Worm (Caenorhabditis elegans): ENCODE data around the gene rps-12.

Gene rps-12

DNA sequence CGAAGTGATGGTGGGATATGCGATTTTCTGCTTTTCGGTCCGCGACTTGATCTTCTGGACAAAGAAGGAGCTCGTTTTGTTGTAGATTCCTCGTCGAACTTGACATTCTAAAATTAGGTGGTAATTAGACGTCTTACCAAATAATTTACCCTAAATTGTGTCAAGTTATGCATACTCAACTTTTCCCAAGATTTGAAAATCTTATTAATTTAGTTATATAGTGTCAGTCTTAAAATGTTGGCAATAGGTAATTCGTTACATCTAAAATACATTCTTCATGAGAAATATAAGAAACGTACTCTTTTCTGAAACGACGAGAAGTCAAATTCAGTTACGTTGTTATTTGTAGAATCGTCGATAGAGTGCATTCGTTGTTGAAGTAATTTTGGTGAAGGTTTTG, 28.4 kb downstream of the rps-12 start:
- TF ChIP-seq unc-120 (tag; optimal IDR thresholded peaks at IDR 0.05; ENCODE audit: poor library complexity, severe bottlenecking), result no peak
- TF ChIP-seq zip-8 (tag; optimal IDR thresholded peaks at IDR 0.05), result no peak
- TF ChIP-seq mep-1 (tag; optimal IDR thresholded peaks at IDR 0.05), result no peak
- no peak for TF ChIP-seq hlh-1 (tag; optimal IDR thresholded peaks at IDR 0.05)
- TF ChIP-seq M03D4.4 (tag; optimal IDR thresholded peaks at IDR 0.05), result no peak
- no peak for TF ChIP-seq tbx-8 (GFP tag; optimal IDR thresholded peaks at IDR 0.05)
- no peak for TF ChIP-seq blmp-1 (tag; optimal IDR thresholded peaks at IDR 0.05)
- no peak for TF ChIP-seq flh-1 (GFP tag; optimal IDR thresholded peaks at IDR 0.05)
- no peak for TF ChIP-seq sptf-1 (tag; optimal IDR thresholded peaks at IDR 0.05)
- no peak for TF ChIP-seq nhr-2 (tag; optimal IDR thresholded peaks at IDR 0.05)
- TF ChIP-seq elt-3 (tag; optimal IDR thresholded peaks at IDR 0.05), result no peak
- TF ChIP-seq mab-5 (tag; optimal IDR thresholded peaks at IDR 0.05), result no peak
- no peak for TF ChIP-seq unc-62 (GFP tag; optimal IDR thresholded peaks at IDR 0.05)
- TF ChIP-seq nhr-28 (tag; optimal IDR thresholded peaks at IDR 0.05), result no peak
- TF ChIP-seq ceh-83 (GFP tag; optimal IDR thresholded peaks at IDR 0.05), result no peak
- TF ChIP-seq mls-2 (tag; optimal IDR thresholded peaks at IDR 0.05), result no peak
- TF ChIP-seq lsy-2 (tag; optimal IDR thresholded peaks at IDR 0.05), result no peak
- TF ChIP-seq ceh-39 (tag; optimal IDR thresholded peaks at IDR 0.05), result no peak

DNA sequence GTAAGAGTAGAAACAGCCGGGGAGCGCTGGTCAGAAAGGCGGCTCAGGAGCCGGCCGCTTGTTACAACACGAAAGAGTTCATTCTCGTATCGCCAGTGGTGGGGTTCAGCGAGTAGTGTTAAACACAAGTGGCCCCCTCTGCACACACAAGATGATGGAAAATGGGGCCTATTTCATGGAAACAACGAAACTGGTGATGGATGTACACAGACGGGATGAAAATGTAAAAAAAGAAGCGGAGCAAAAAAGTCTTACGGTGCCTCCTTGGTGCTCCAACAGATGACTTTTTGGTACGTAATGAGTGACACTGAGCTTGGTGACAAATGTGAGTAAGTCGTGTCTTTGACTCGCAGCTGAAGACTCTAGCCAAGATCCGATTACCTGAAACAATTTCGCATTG, 28.9 kb downstream of the rps-12 start:
- TF ChIP-seq nhr-76 (tag; optimal IDR thresholded peaks at IDR 0.05) (no peak), unc-120 (tag; optimal IDR thresholded peaks at IDR 0.05; ENCODE audit: poor library complexity, severe bottlenecking) (peak; percentile 31), hlh-1 (tag; optimal IDR thresholded peaks at IDR 0.05) (peak; percentile 22)

DNA sequence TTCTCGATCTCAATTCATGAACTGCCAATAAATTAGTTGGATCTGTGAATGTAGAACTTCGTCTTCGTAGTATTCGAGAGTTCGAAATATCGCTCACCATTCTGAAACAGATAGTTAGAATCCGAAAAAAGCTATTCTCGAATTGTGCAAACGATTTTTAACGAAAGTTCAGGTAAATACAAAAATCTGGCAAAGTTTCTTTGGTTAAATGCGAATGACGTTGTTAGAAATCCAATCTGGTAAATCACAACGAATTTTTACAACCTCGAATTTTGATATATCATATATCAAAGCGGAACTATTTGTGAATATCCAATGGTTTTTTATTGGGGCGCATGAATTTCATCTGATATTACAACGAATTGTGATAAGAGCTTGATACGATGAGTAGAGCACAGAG, 30.1 kb downstream of the rps-12 start, which contains the start of gene hpo-28:
hpo-28 (minus strand) TSS at position 101 of the 400 bp plus-strand sequence.
- TF ChIP-seq hlh-1 (tag; optimal IDR thresholded peaks at IDR 0.05) (peak; percentile 9), M03D4.4 (tag; optimal IDR thresholded peaks at IDR 0.05) (no peak)

DNA sequence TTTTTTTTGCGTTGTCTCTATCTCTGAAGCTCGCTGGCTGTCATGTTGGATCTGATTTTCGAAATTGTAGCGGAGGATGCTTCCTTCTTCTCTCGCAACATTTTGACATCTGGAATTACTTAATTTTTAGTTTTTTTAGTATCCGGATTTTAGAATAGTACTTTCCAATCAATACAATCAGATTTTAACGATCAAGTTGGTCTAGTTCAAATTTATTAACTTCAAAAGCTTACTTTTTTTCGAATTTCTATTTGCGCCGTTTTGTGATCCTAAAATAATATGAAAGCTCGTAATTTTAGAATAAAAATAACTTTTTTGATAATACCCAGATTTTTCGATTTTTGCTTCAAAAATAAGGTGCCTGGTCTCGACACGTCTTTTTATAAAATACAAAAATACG, 30.9 kb downstream of the rps-12 start, which contains the start of gene B0336.12:
B0336.12 (minus strand) TSS at position 101 of the 400 bp plus-strand sequence.
- TF ChIP-seq hlh-1 (tag; optimal IDR thresholded peaks at IDR 0.05), result no peak
- TF ChIP-seq nhr-76 (tag; optimal IDR thresholded peaks at IDR 0.05), result no peak
- no peak for TF ChIP-seq lin-13 (tag; optimal IDR thresholded peaks at IDR 0.05)
- no peak for TF ChIP-seq unc-120 (tag; optimal IDR thresholded peaks at IDR 0.05; ENCODE audit: poor library complexity, severe bottlenecking)
- TF ChIP-seq lsy-2 (tag; optimal IDR thresholded peaks at IDR 0.05), result no peak
- no peak for TF ChIP-seq nhr-2 (tag; optimal IDR thresholded peaks at IDR 0.05)
- no peak for TF ChIP-seq tbx-8 (GFP tag; optimal IDR thresholded peaks at IDR 0.05)
- TF ChIP-seq snpc-4 (tag; optimal IDR thresholded peaks at IDR 0.05), result no peak
- TF ChIP-seq M03D4.4 (tag; optimal IDR thresholded peaks at IDR 0.05), result no peak
- TF ChIP-seq cnd-1 (tag; optimal IDR thresholded peaks at IDR 0.05), result no peak
- no peak for TF ChIP-seq nhr-12 (tag; optimal IDR thresholded peaks at IDR 0.05)
- no peak for TF ChIP-seq ceh-39 (tag; optimal IDR thresholded peaks at IDR 0.05)
- TF ChIP-seq ztf-11 (tag; optimal IDR thresholded peaks at IDR 0.05), result no peak
- TF ChIP-seq ceh-83 (GFP tag; optimal IDR thresholded peaks at IDR 0.05), result no peak
- TF ChIP-seq zip-8 (tag; optimal IDR thresholded peaks at IDR 0.05), result no peak
- TF ChIP-seq lin-32 (GFP tag; optimal IDR thresholded peaks at IDR 0.05), result no peak

DNA sequence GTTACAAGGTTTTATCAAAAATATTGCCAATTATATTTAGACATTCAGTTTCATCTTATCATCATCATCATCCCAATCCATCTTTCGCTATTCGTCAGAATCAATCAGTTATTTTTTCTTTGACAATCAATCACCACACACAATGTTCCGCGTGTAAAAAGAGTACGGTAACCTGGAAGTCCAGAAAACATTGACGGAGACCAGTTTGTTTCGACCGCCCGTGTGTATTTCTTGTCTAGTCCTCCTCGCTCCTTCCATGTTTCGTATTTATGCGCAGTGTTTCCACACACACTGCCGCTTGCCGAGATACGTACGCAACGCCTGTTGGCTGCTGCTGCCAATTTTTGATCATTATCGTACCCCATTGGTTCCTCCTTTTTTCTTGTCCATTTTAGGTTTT, 31.6 kb downstream of the rps-12 start:
- TF ChIP-seq lsy-2 (tag; optimal IDR thresholded peaks at IDR 0.05) (no peak), mep-1 (tag; optimal IDR thresholded peaks at IDR 0.05) (peak; percentile 28), ham-2 (GFP tag; optimal IDR thresholded peaks at IDR 0.05) (peak; percentile 28), sptf-1 (tag; optimal IDR thresholded peaks at IDR 0.05) (peak; percentile 25)

DNA sequence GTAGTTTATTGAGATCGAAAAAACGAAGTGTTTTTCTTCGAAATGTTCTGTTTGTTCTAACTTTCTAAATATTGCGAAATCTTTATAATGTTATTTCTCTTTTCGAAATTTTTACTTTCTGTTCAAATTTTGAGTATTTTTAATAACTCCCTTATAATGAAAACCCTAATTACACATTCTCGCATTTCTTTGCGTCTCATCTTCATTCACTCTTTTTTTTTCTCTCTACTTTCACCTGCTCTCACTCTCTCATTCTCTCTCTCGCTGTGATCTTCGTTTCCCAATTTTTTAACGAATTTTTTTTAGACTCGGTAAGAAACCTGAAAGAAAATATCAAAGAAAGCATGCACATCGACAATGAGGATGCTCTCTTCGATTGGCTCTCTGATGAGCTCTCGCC, 32.1 kb downstream of the rps-12 start, which contains the start of gene rbm-26:
rbm-26 (plus strand) TSS at position 301 of the 400 bp plus-strand sequence.
- TF ChIP-seq M03D4.4 (tag; optimal IDR thresholded peaks at IDR 0.05), result no peak
- TF ChIP-seq elt-1 (tag; optimal IDR thresholded peaks at IDR 0.05; ENCODE audit: borderline replicate concordance, insufficient read depth), result no peak
- TF ChIP-seq zip-8 (tag; optimal IDR thresholded peaks at IDR 0.05), result no peak
- no peak for TF ChIP-seq lsy-2 (tag; optimal IDR thresholded peaks at IDR 0.05)
- no peak for TF ChIP-seq nhr-12 (tag; optimal IDR thresholded peaks at IDR 0.05)
